Worm (Caenorhabditis elegans) whole organism, L1 larva: ENCODE measurements around the gene B0244.4.

Experiments used
- blmp-1 ChIP-seq: fragments of 150-350 bp; optimal IDR thresholded peaks from 2 replicates; lab custom pipeline; 2014; ENCODE audit warnings: missing biosample characterization, missing genetic modification characterization
- ceh-63 ChIP-seq: fragments of 200-800 bp; sonication (Bioruptor generic); optimal IDR thresholded peaks from 2 replicates; lab custom pipeline; 2018; ENCODE audit warnings: mild to moderate bottlenecking, missing genetic modification characterization, missing compliant biosample characterization
- elt-3 ChIP-seq, 6 experiments: fragments of 150-350 bp in 1 of 6; sonication (generic microtip); optimal IDR thresholded peaks; 2 replicates each; lab custom pipeline; 2017 to 2018; ENCODE audit warnings: missing biosample characterization in 6 of 6, missing genetic modification characterization in 6 of 6, inconsistent platforms in 1 of 6
- jun-1 ChIP-seq: fragments of 150-350 bp; optimal IDR thresholded peaks from 2 replicates; lab custom pipeline; 2014; ENCODE audit warnings: missing biosample characterization, missing genetic modification reagents, missing genetic modification characterization
- lin-15B ChIP-seq: fragments of 150-350 bp; sonication (generic microtip); optimal IDR thresholded peaks from 3 replicates; lab custom pipeline; 2014; ENCODE audit warnings: missing biosample characterization, missing genetic modification characterization
- lin-35 ChIP-seq, 2 experiments: fragments of 150-350 bp; optimal IDR thresholded peaks; 2 replicates each; lab custom pipeline; 2014; ENCODE audit warnings: missing biosample characterization in 2 of 2, missing genetic modification characterization in 2 of 2, missing genetic modification reagents in 2 of 2
- mab-9 ChIP-seq: fragments of 200-800 bp; sonication (Bioruptor generic); IDR thresholded peaks from 2 replicates; pipeline ENCODE4 v1.3.6; 2022; ENCODE audit warnings: missing genetic modification reagents, missing genetic modification characterization, missing compliant biosample characterization
- nhr-237 ChIP-seq: fragments of 150-350 bp; optimal IDR thresholded peaks from 2 replicates; lab custom pipeline; 2014; ENCODE audit warnings: missing biosample characterization, missing genetic modification characterization
- nhr-76 ChIP-seq: sonication (generic microtip); optimal IDR thresholded peaks from 2 replicates; lab custom pipeline; 2017; ENCODE audit warnings: missing biosample characterization, missing genetic modification characterization
- skn-1 ChIP-seq: fragments of 150-350 bp; optimal IDR thresholded peaks from 2 replicates; lab custom pipeline; 2014; ENCODE audit warnings: missing biosample characterization, missing genetic modification characterization
- sptf-1 ChIP-seq: fragments of 150-350 bp; optimal IDR thresholded peaks from 2 replicates; lab custom pipeline; 2014; ENCODE audit warnings: missing biosample characterization, missing genetic modification characterization
- unc-130 ChIP-seq: fragments of 150-350 bp; optimal IDR thresholded peaks from 2 replicates; lab custom pipeline; 2017; ENCODE audit warnings: missing biosample characterization, missing genetic modification characterization, inconsistent platforms
- unc-62 ChIP-seq: fragments of 150-350 bp; optimal IDR thresholded peaks from 2 replicates; lab custom pipeline; 2014; ENCODE audit warnings: missing biosample characterization, missing genetic modification reagents, missing genetic modification characterization

DNA sequence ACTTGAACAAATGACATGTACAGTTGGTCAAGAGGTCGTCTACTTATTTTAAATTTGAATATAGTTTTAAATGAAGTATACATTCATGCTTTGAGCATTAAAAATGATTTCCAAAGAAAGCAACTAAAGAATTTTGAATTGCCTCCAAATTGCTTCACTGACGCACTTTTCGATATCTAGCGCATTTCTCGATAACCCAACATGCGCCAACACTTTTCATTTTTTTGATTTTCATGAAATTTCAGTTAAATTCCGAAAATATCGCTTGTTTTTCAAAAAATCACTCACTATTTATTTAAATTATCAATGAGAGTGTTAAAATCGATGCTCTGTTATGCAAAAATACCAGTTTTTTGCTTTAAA lies 27.5 kb upstream of the B0244.4 start:
- no peak for TF ChIP-seq ceh-63 (GFP tag; lab: Kevin White, UChicago)
- no peak for TF ChIP-seq blmp-1 (tag; lab: Kevin White, UChicago)
- no peak for TF ChIP-seq elt-3 (tag; optimal IDR thresholded peaks at IDR 0.05; lab: Kevin White, UChicago)
- TF ChIP-seq sptf-1 (tag; lab: Kevin White, UChicago), result no peak
- no peak for TF ChIP-seq lin-15B (tag; lab: Kevin White, UChicago)
- no peak for TF ChIP-seq nhr-237
- TF ChIP-seq jun-1 (tag; lab: Kevin White, UChicago), result no peak
- no peak for TF ChIP-seq nhr-76 (tag; lab: Kevin White, UChicago)
- peak; percentile 76 to 81 for TF ChIP-seq lin-35 (GFP tag; optimal IDR thresholded peaks at IDR 0.05; lab: Kevin White, UChicago)
- TF ChIP-seq unc-130, result no peak
- TF ChIP-seq mab-9 (GFP tag; lab: Robert Waterston, UW), result no peak
- TF ChIP-seq unc-62, result no peak
- TF ChIP-seq skn-1 (tag; lab: Kevin White, UChicago), result no peak
